Fruit fly (Drosophila melanogaster) whole organism, wandering third instar larva: ENCODE results near the gene Nepl17.

Source experiments
- Abd-B ChIP-seq: fragments of >200 bp; optimal IDR thresholded peaks from 2 replicates; lab custom pipeline; 2017; ENCODE audit warnings: missing biosample characterization, missing genetic modification characterization
- CG32264 ChIP-seq: fragments of 200-800 bp; sonication (Bioruptor generic); optimal IDR thresholded peaks from 2 replicates; lab custom pipeline; 2016; ENCODE audit warnings: missing biosample characterization, missing genetic modification characterization
- CG9705 ChIP-seq: fragments of 200-800 bp; sonication (Bioruptor generic); optimal IDR thresholded peaks from 2 replicates; lab custom pipeline; 2018; ENCODE audit warnings: missing biosample characterization, mild to moderate bottlenecking, missing genetic modification characterization
- CrebA ChIP-seq: fragments of 200-800 bp; sonication (Bioruptor generic); optimal IDR thresholded peaks from 2 replicates; lab custom pipeline; 2016; ENCODE audit warnings: missing biosample characterization, mild to moderate bottlenecking, missing genetic modification characterization, borderline replicate concordance
- Dfd ChIP-seq: fragments of >200 bp; optimal IDR thresholded peaks from 2 replicates; lab custom pipeline; 2017; ENCODE audit warnings: missing biosample characterization, missing genetic modification characterization
- Dif ChIP-seq: fragments of 200-275, 200-300 bp; sonication (Bioruptor generic); optimal IDR thresholded peaks from 2 replicates; lab custom pipeline; 2018; ENCODE audit warnings: missing biosample characterization, missing genetic modification characterization; ENCODE audit not compliant: partially characterized antibody
- GATAd ChIP-seq: sonication (Bioruptor generic); optimal IDR thresholded peaks from 2 replicates; lab custom pipeline; 2016; ENCODE audit warnings: missing biosample characterization, missing genetic modification characterization
- HLH106 ChIP-seq: fragments of 200-800 bp; optimal IDR thresholded peaks from 3 replicates; lab custom pipeline; 2019; ENCODE audit warnings: missing biosample characterization, mild to moderate bottlenecking, missing genetic modification characterization, moderate library complexity
- Hnf4 ChIP-seq: fragments of 200-800 bp; sonication (Bioruptor generic); optimal IDR thresholded peaks from 2 replicates; lab custom pipeline; 2016; ENCODE audit warnings: missing biosample characterization, mild to moderate bottlenecking, missing genetic modification characterization
- Hr78 ChIP-seq: fragments of >200 bp; optimal IDR thresholded peaks from 2 replicates; lab custom pipeline; 2017; ENCODE audit warnings: missing biosample characterization, missing genetic modification characterization
- Hr83 ChIP-seq: fragments of 200-300 bp; sonication (Bioruptor generic); optimal IDR thresholded peaks from 2 replicates; lab custom pipeline; 2016; ENCODE audit warnings: missing biosample characterization, mild to moderate bottlenecking, missing genetic modification characterization, moderate library complexity; ENCODE audit not compliant: poor library complexity, severe bottlenecking
- Jra ChIP-seq: sonication (Bioruptor generic); optimal IDR thresholded peaks from 2 replicates; lab custom pipeline; 2016; ENCODE audit warnings: missing biosample characterization, missing genetic modification characterization
- Mio ChIP-seq: sonication (Bioruptor generic); optimal IDR thresholded peaks from 2 replicates; lab custom pipeline; 2016; ENCODE audit warnings: missing biosample characterization, missing genetic modification characterization
- Myc ChIP-seq: fragments of >200 bp; optimal IDR thresholded peaks from 2 replicates; lab custom pipeline; 2017
- N ChIP-seq: fragments of >200 bp; optimal IDR thresholded peaks from 2 replicates; lab custom pipeline; 2018; ENCODE audit warnings: missing biosample characterization, missing external identifiers, missing genetic modification characterization
- OdsH ChIP-seq: fragments of 200-800 bp; sonication (Bioruptor generic); optimal IDR thresholded peaks from 2 replicates; lab custom pipeline; 2016; ENCODE audit warnings: missing biosample characterization, mild to moderate bottlenecking, missing genetic modification characterization
- Rel ChIP-seq, 2 experiments: fragments of 200-800 bp; sonication (Bioruptor generic) in 1 of 2; optimal IDR thresholded peaks; 2 replicates in 1 of 2; 3 replicates in 1 of 2; lab custom pipeline; 2016 to 2019; ENCODE audit warnings: mild to moderate bottlenecking in 2 of 2, missing biosample characterization in 2 of 2, missing genetic modification characterization in 2 of 2, moderate library complexity in 1 of 2
- Sp1 ChIP-seq: fragments of 200-800 bp; sonication (Bioruptor generic); optimal IDR thresholded peaks from 3 replicates; lab custom pipeline; 2019; ENCODE audit warnings: missing biosample characterization, mild to moderate bottlenecking, missing genetic modification characterization, moderate library complexity
- Vsx2 ChIP-seq: fragments of 200-300, 225-300 bp; sonication (Bioruptor generic); optimal IDR thresholded peaks from 2 replicates; lab custom pipeline; 2018; ENCODE audit warnings: missing biosample characterization, missing genetic modification characterization; ENCODE audit not compliant: partially characterized antibody
- br ChIP-seq: fragments of 200-800 bp; sonication (Bioruptor generic); optimal IDR thresholded peaks from 2 replicates; lab custom pipeline; 2016; ENCODE audit warnings: missing biosample characterization, missing genetic modification characterization
- brk ChIP-seq: fragments of 200-800 bp; sonication (Bioruptor generic); optimal IDR thresholded peaks from 2 replicates; lab custom pipeline; 2016; ENCODE audit warnings: missing biosample characterization, mild to moderate bottlenecking, missing genetic modification characterization
- dl ChIP-seq, 2 experiments: fragments of 175-275, 200-275 bp in 1 of 2; fragments of 200-275 bp in 1 of 2; sonication (Bioruptor generic); optimal IDR thresholded peaks; lab custom pipeline; 2018; ENCODE audit warnings: mild to moderate bottlenecking in 2 of 2, missing biosample characterization in 2 of 2, missing genetic modification characterization in 2 of 2, moderate library complexity in 2 of 2; ENCODE audit not compliant: partially characterized antibody in 2 of 2, insufficient read depth in 1 of 2
- dmrt93B ChIP-seq: fragments of 200-800 bp; sonication (Bioruptor generic); optimal IDR thresholded peaks from 2 replicates; lab custom pipeline; 2018; ENCODE audit warnings: missing biosample characterization, mild to moderate bottlenecking, missing genetic modification characterization
- dsf ChIP-seq: sonication (Bioruptor generic); optimal IDR thresholded peaks from 2 replicates; lab custom pipeline; 2016; ENCODE audit warnings: missing biosample characterization, missing genetic modification characterization, borderline replicate concordance
- ey ChIP-seq: fragments of 200-800 bp; sonication (Bioruptor generic); optimal IDR thresholded peaks from 2 replicates; lab custom pipeline; 2016; ENCODE audit warnings: missing biosample characterization, missing genetic modification characterization
- foxo ChIP-seq, 2 experiments: fragments of 200-800 bp; sonication (Bioruptor generic); optimal IDR thresholded peaks; 2 replicates in 1 of 2; 3 replicates in 1 of 2; lab custom pipeline; 2016 to 2017; ENCODE audit warnings: missing biosample characterization in 2 of 2, missing genetic modification characterization in 2 of 2
- fru ChIP-seq: fragments of 200-800 bp; sonication (Bioruptor generic); optimal IDR thresholded peaks from 3 replicates; lab custom pipeline; 2016; ENCODE audit warnings: missing biosample characterization, mild to moderate bottlenecking, missing genetic modification characterization
- h ChIP-seq: fragments of 200-800 bp; sonication (Bioruptor generic); optimal IDR thresholded peaks from 3 replicates; lab custom pipeline; 2016; ENCODE audit warnings: missing biosample characterization, mild to moderate bottlenecking, missing genetic modification characterization
- jim ChIP-seq: fragments of 175-275, 200-325 bp; sonication (Bioruptor generic); optimal IDR thresholded peaks from 2 replicates; lab custom pipeline; 2016; ENCODE audit warnings: missing biosample characterization, mild to moderate bottlenecking, missing genetic modification characterization
- lola ChIP-seq: fragments of >200 bp; optimal IDR thresholded peaks from 2 replicates; lab custom pipeline; 2017; ENCODE audit warnings: missing biosample characterization, missing genetic modification characterization
- pan ChIP-seq: fragments of >200 bp; optimal IDR thresholded peaks from 2 replicates; lab custom pipeline; 2017
- psq ChIP-seq: fragments of 200-800 bp; sonication (Bioruptor generic); optimal IDR thresholded peaks from 3 replicates; lab custom pipeline; 2017; ENCODE audit warnings: missing biosample characterization, mild to moderate bottlenecking, missing genetic modification characterization, moderate library complexity
- rgr ChIP-seq: fragments of 200-800 bp; sonication (Bioruptor generic); optimal IDR thresholded peaks from 3 replicates; lab custom pipeline; 2016; ENCODE audit warnings: missing biosample characterization, mild to moderate bottlenecking, missing genetic modification characterization
- sage ChIP-seq: fragments of 200-800 bp; sonication (Bioruptor generic); optimal IDR thresholded peaks from 2 replicates; lab custom pipeline; 2016; ENCODE audit warnings: missing biosample characterization, mild to moderate bottlenecking, missing genetic modification characterization
- sv ChIP-seq: fragments of 200-800 bp; sonication (Bioruptor generic); optimal IDR thresholded peaks from 3 replicates; lab custom pipeline; 2016; ENCODE audit warnings: missing biosample characterization, missing genetic modification characterization
- tai ChIP-seq: sonication (Bioruptor generic); optimal IDR thresholded peaks from 2 replicates; lab custom pipeline; 2016; ENCODE audit warnings: missing biosample characterization, missing genetic modification characterization
- usp ChIP-seq: fragments of >200 bp; optimal IDR thresholded peaks from 2 replicates; lab custom pipeline; 2017; ENCODE audit warnings: missing biosample characterization, missing genetic modification characterization
- woc ChIP-seq: sonication (Bioruptor generic); optimal IDR thresholded peaks from 2 replicates; lab custom pipeline; 2016; ENCODE audit warnings: missing biosample characterization, mild to moderate bottlenecking, missing genetic modification characterization

Nepl17 gene

DNA sequence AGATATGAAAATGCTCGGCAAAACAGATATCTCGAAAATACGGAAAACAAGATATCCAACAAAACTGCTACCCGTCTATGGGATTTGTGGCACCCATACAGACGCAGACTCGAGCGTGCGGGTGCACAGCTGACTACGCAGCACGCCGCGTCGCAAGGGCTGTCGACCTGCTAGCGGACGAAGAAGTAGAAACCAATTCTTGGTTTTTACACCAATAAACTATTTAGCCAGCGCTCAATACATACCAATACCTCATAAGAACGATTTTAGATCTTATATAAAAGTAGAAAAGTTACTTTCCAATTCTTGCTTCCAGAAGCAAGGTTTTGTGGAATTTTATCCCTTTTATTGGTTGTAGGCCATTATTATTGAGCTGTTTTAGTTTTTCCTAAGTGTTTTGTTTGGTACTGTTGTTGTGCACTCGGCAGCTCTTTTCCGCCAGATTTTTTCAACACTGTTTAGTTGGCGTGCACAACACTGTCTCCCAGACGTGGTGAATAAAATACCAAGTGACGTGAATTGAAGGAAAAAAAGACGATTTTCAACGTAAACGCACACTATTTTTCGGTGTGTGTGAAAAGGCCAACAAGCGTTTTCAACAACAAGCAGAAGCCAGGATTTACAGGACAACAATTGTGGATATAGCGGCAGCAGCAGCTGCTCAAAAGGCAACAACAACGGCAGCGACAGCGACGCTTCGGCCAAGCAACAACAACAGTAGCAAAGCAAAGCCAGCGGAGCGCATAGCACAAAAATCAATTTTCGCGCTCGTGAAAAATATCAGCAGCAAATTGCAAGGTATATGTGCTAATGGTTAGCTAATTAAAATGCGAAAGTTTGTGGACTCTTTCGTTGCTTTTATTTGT is 16.1 kb downstream of the Nepl17 start:
- TF ChIP-seq Hr78 = no peak
- TF ChIP-seq dsf (GFP tag; lab: Kevin White, UChicago) = peak; percentile 37
- peak; percentile 72 for TF ChIP-seq Sp1 (GFP tag; lab: Kevin White, UChicago)
- peak; percentile 10 for TF ChIP-seq Abd-B
- TF ChIP-seq usp (GFP tag; lab: Kevin White, UChicago) = no peak
- TF ChIP-seq OdsH (GFP tag; lab: Kevin White, UChicago) = peak; percentile 79
- TF ChIP-seq foxo (GFP tag; optimal IDR thresholded peaks at IDR 0.05; lab: Kevin White, UChicago) = peak; percentile 57 to 93
- peak; percentile 78 for TF ChIP-seq psq
- peak; percentile 36 for TF ChIP-seq Mio (GFP tag; lab: Kevin White, UChicago)
- peak; percentile 86 for TF ChIP-seq HLH106 (tag; lab: Kevin White, UChicago)
- TF ChIP-seq rgr (GFP tag; lab: Kevin White, UChicago) = peak; percentile 91
- no peak for TF ChIP-seq Dif
- TF ChIP-seq N (GFP tag; lab: Kevin White, UChicago) = no peak
- TF ChIP-seq GATAd (GFP tag; lab: Kevin White, UChicago) = peak; percentile 50
- TF ChIP-seq fru (GFP tag; lab: Kevin White, UChicago) = peak; percentile 89
- no peak for TF ChIP-seq Dfd
- TF ChIP-seq CrebA (GFP tag; lab: Kevin White, UChicago) = no peak
- TF ChIP-seq CG9705 = peak; percentile 82
- no peak for TF ChIP-seq Vsx2 (GFP tag; lab: Kevin White, UChicago)
- peak; percentile 91 for TF ChIP-seq Hnf4
- TF ChIP-seq dmrt93B (GFP tag; lab: Kevin White, UChicago) = peak; percentile 76
- TF ChIP-seq dl (GFP tag; optimal IDR thresholded peaks at IDR 0.05; lab: Kevin White, UChicago; ENCODE audit: insufficient read depth in 1 of 2, partially characterized antibody in 2 of 2) = no peak
- no peak for TF ChIP-seq jim (GFP tag; lab: Kevin White, UChicago)
- peak; percentile 89 for TF ChIP-seq ey (GFP tag; lab: Kevin White, UChicago)
- TF ChIP-seq sv (GFP tag; lab: Kevin White, UChicago) = peak; percentile 78
- TF ChIP-seq Jra (GFP tag; lab: Kevin White, UChicago) = peak; percentile 67
- TF ChIP-seq Hr83 (GFP tag; lab: Kevin White, UChicago) = peak; percentile 68
- TF ChIP-seq CG32264 (GFP tag; lab: Kevin White, UChicago) = peak; percentile 67
- TF ChIP-seq br (GFP tag; lab: Kevin White, UChicago) = peak; percentile 90
- no peak for TF ChIP-seq Rel (GFP tag; optimal IDR thresholded peaks at IDR 0.05; lab: Kevin White, UChicago)
- TF ChIP-seq Rel (tag; optimal IDR thresholded peaks at IDR 0.05; lab: Kevin White, UChicago) = peak; percentile 66
- TF ChIP-seq lola = no peak
- TF ChIP-seq brk (GFP tag; lab: Kevin White, UChicago) = no peak
- TF ChIP-seq woc (GFP tag; lab: Kevin White, UChicago) = peak; percentile 79
- peak; percentile 70 for TF ChIP-seq Myc (lab: Kevin White, UChicago)
- TF ChIP-seq sage (GFP tag; lab: Kevin White, UChicago) = no peak
- TF ChIP-seq h = peak; percentile 92
- TF ChIP-seq pan (lab: Kevin White, UChicago) = no peak
- no peak for TF ChIP-seq tai (GFP tag; lab: Kevin White, UChicago)

DNA sequence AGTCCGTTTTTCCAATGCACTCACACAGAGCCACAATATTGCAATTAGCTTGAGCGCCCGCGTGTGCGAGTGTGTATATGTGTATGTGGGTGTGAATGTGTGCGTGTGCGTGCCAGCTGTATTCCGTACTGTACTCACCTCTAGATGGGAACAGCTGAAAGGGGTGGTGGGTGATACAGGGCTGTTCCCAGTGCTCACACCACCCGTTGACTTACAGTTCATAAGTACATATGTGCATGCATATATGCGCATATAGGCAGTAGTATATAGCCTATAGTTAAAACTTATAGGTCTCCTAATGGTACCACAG is 16.7 kb downstream of the Nepl17 start:
- TF ChIP-seq sage (GFP tag; lab: Kevin White, UChicago) (no peak), OdsH (GFP tag; lab: Kevin White, UChicago) (no peak), Dif (no peak), foxo (GFP tag; optimal IDR thresholded peaks at IDR 0.05; lab: Kevin White, UChicago) (no peak), dl (GFP tag; optimal IDR thresholded peaks at IDR 0.05; lab: Kevin White, UChicago; ENCODE audit: insufficient read depth in 1 of 2, partially characterized antibody in 2 of 2) (peak in 1 of 2 experiments; percentile 50), CrebA (GFP tag; lab: Kevin White, UChicago) (no peak), Myc (lab: Kevin White, UChicago) (no peak), Mio (GFP tag; lab: Kevin White, UChicago) (no peak), lola (no peak), Dfd (no peak), Hr83 (GFP tag; lab: Kevin White, UChicago) (no peak), fru (GFP tag; lab: Kevin White, UChicago) (no peak), brk (GFP tag; lab: Kevin White, UChicago) (no peak), dsf (GFP tag; lab: Kevin White, UChicago) (no peak), woc (GFP tag; lab: Kevin White, UChicago) (no peak), CG9705 (no peak), HLH106 (tag; lab: Kevin White, UChicago) (no peak), Sp1 (GFP tag; lab: Kevin White, UChicago) (no peak), Vsx2 (GFP tag; lab: Kevin White, UChicago) (peak; percentile 95), pan (lab: Kevin White, UChicago) (no peak), ey (GFP tag; lab: Kevin White, UChicago) (no peak), N (GFP tag; lab: Kevin White, UChicago) (peak; percentile 95), Rel (GFP tag; optimal IDR thresholded peaks at IDR 0.05; lab: Kevin White, UChicago) (no peak), Rel (tag; optimal IDR thresholded peaks at IDR 0.05; lab: Kevin White, UChicago) (no peak), jim (GFP tag; lab: Kevin White, UChicago) (no peak), Hr78 (peak; percentile 34), GATAd (GFP tag; lab: Kevin White, UChicago) (no peak), Abd-B (no peak), psq (no peak), CG32264 (GFP tag; lab: Kevin White, UChicago) (no peak), Jra (GFP tag; lab: Kevin White, UChicago) (no peak), br (GFP tag; lab: Kevin White, UChicago) (no peak), sv (GFP tag; lab: Kevin White, UChicago) (no peak), Hnf4 (peak; percentile 1), dmrt93B (GFP tag; lab: Kevin White, UChicago) (no peak), usp (GFP tag; lab: Kevin White, UChicago) (no peak), tai (GFP tag; lab: Kevin White, UChicago) (no peak), h (peak; percentile 1), rgr (GFP tag; lab: Kevin White, UChicago) (no peak)
